Worm (Caenorhabditis elegans) whole organism, early embryonic: ENCODE data around the gene col-74.

Source experiments
- F13C5.2 ChIP-seq: sonication (generic microtip); optimal IDR thresholded peaks from 2 replicates; lab custom pipeline; 2017; ENCODE audit warnings: mild to moderate bottlenecking, missing genetic modification characterization, inconsistent platforms, missing compliant biosample characterization
- aly-1 ChIP-seq: sonication (generic microtip); optimal IDR thresholded peaks from 2 replicates; lab custom pipeline; 2016; ENCODE audit warnings: missing genetic modification characterization, missing compliant biosample characterization
- ama-1 ChIP-seq: fragments of 150-350 bp; optimal IDR thresholded peaks from 2 replicates; lab custom pipeline; 2014
- flt-1 ChIP-seq: fragments of 200-800 bp; sonication (Bioruptor generic); IDR thresholded peaks from 2 replicates; pipeline ENCODE4 v1.3.6; 2022; ENCODE audit warnings: missing genetic modification characterization, missing compliant biosample characterization
- hmbx-1 ChIP-seq: sonication (generic microtip); optimal IDR thresholded peaks from 2 replicates; lab custom pipeline; 2016; ENCODE audit warnings: mild to moderate bottlenecking, missing genetic modification characterization, missing compliant biosample characterization
- hnd-1 ChIP-seq: sonication (generic microtip); optimal IDR thresholded peaks from 2 replicates; lab custom pipeline; 2016; ENCODE audit warnings: missing genetic modification characterization, missing compliant biosample characterization
- pes-1 ChIP-seq: fragments of 200-800 bp; sonication (Bioruptor generic); IDR thresholded peaks from 2 replicates; pipeline ENCODE4 v1.3.6; 2022; ENCODE audit warnings: missing genetic modification reagents, missing genetic modification characterization, missing compliant biosample characterization
- sea-1 ChIP-seq: fragments of 200-800 bp; sonication (Bioruptor generic); conservative IDR thresholded peaks from 2 replicates; pipeline ENCODE4 v1.3.6; 2022; ENCODE audit warnings: missing genetic modification characterization, missing compliant biosample characterization
- tbx-11 ChIP-seq: fragments of 200-800 bp; sonication (Bioruptor generic); IDR thresholded peaks from 2 replicates; pipeline ENCODE4 v1.3.6; 2022; ENCODE audit warnings: missing genetic modification characterization, missing compliant biosample characterization
- tbx-37 ChIP-seq: fragments of 200-800 bp; sonication (Bioruptor generic); conservative IDR thresholded peaks from 2 replicates; pipeline ENCODE4 v1.3.6; 2022; ENCODE audit warnings: missing genetic modification reagents, missing genetic modification characterization, missing compliant biosample characterization
- tra-4 ChIP-seq: sonication (generic microtip); optimal IDR thresholded peaks from 2 replicates; lab custom pipeline; 2017; ENCODE audit warnings: missing genetic modification characterization, missing compliant biosample characterization

ce11 chrII:5788815-5789214 is 41.4 kb upstream of the col-74 start, which contains the start of gene K05F1.13:
- no peak for TF ChIP-seq sea-1 (GFP tag; lab: Robert Waterston, UW)
- TF ChIP-seq F13C5.2 (tag; lab: Kevin White, UChicago), result no peak
- no peak for TF ChIP-seq ama-1 (lab: Kevin White, UChicago)
- no peak for TF ChIP-seq tbx-11 (GFP tag; lab: Robert Waterston, UW)
- TF ChIP-seq tra-4, result no peak
- TF ChIP-seq hmbx-1, result no peak
- no peak for TF ChIP-seq flt-1 (GFP tag; lab: Robert Waterston, UW)
- no peak for TF ChIP-seq tbx-37 (GFP tag; lab: Robert Waterston, UW)
- TF ChIP-seq hnd-1 (tag; lab: Kevin White, UChicago), result no peak
- TF ChIP-seq aly-1 (tag; lab: Kevin White, UChicago), result no peak
- TF ChIP-seq pes-1 (GFP tag; lab: Robert Waterston, UW), result no peak
